Worm (Caenorhabditis elegans) whole organism, L4/young adult: ENCODE measurements around the gene imb-2.
"Not testable (repeated sequence)": the region's sequence is repeated elsewhere in the genome, so short reads cannot be mapped to it uniquely, and the experiment has no call there.

Experiments used
- W03F9.2 ChIP-seq: fragments of 150-350 bp; optimal IDR thresholded peaks from 2 replicates; lab custom pipeline; 2014; ENCODE audit warnings: missing biosample characterization, missing genetic modification characterization
- him-1 ChIP-seq: sonication (generic microtip); optimal IDR thresholded peaks from 2 replicates; lab custom pipeline; 2016; ENCODE audit warnings: missing genotype, missing genetic modification reagents, missing genetic modification characterization, missing compliant biosample characterization

ce11 chrII:14344166-14344565 lies 21.3 kb upstream of the imb-2 start, which contains the start of gene ddl-3:
- TF ChIP-seq him-1, W03F9.2 (tag; lab: Kevin White, UChicago): not testable (repeated sequence)
